Worm (Caenorhabditis elegans) whole organism, late embryonic: Measurements from ENCODE around the gene ubc-24.

Experiments
- C08G9.2 ChIP-seq: sonication (generic microtip); optimal IDR thresholded peaks from 2 replicates; lab custom pipeline; 2016; ENCODE audit warnings: mild to moderate bottlenecking, missing genetic modification characterization, moderate library complexity, missing compliant biosample characterization
- K09A11.1 ChIP-seq: sonication (generic microtip); optimal IDR thresholded peaks from 2 replicates; lab custom pipeline; 2017; ENCODE audit warnings: antibody characterized with exemption, mild to moderate bottlenecking, missing genetic modification characterization, missing compliant biosample characterization; ENCODE audit not compliant: insufficient read depth
- T23F11.4 ChIP-seq: fragments of 200-800 bp; sonication (Bioruptor generic); optimal IDR thresholded peaks from 2 replicates; lab custom pipeline; 2018; ENCODE audit warnings: mild to moderate bottlenecking, missing genetic modification characterization, missing compliant biosample characterization
- Y22D7AL.16 ChIP-seq: sonication (generic microtip); optimal IDR thresholded peaks from 2 replicates; lab custom pipeline; 2016; ENCODE audit warnings: missing genetic modification characterization, missing compliant biosample characterization
- ama-1 ChIP-seq: fragments of 150-350 bp; optimal IDR thresholded peaks from 2 replicates; lab custom pipeline; 2014
- ceh-18 ChIP-seq: sonication (generic microtip); optimal IDR thresholded peaks from 2 replicates; lab custom pipeline; 2016; ENCODE audit warnings: missing genetic modification characterization, missing compliant biosample characterization
- ceh-2 ChIP-seq: sonication (generic microtip); optimal IDR thresholded peaks from 2 replicates; lab custom pipeline; 2016; ENCODE audit warnings: missing genotype, missing genetic modification characterization, missing compliant biosample characterization
- ceh-24 ChIP-seq: sonication (generic microtip); optimal IDR thresholded peaks from 2 replicates; lab custom pipeline; 2016; ENCODE audit warnings: mild to moderate bottlenecking, missing genetic modification characterization, missing compliant biosample characterization
- ceh-30 ChIP-seq: fragments of 150-350 bp; optimal IDR thresholded peaks from 2 replicates; lab custom pipeline; 2014; ENCODE audit warnings: missing biosample characterization, missing genetic modification characterization
- ceh-31 ChIP-seq: sonication (generic microtip); optimal IDR thresholded peaks from 2 replicates; lab custom pipeline; 2016; ENCODE audit warnings: missing genetic modification characterization, missing compliant biosample characterization
- che-1 ChIP-seq: sonication (generic microtip); optimal IDR thresholded peaks from 2 replicates; lab custom pipeline; 2016; ENCODE audit warnings: mild to moderate bottlenecking, missing genetic modification characterization, missing compliant biosample characterization
- dmd-4 ChIP-seq: sonication (generic microtip); optimal IDR thresholded peaks from 2 replicates; lab custom pipeline; 2016; ENCODE audit warnings: borderline replicate concordance, missing genetic modification characterization, missing compliant biosample characterization
- eyg-1 ChIP-seq: sonication (generic microtip); optimal IDR thresholded peaks from 2 replicates; lab custom pipeline; 2016; ENCODE audit warnings: missing genotype, missing genetic modification characterization, missing compliant biosample characterization
- fax-1 ChIP-seq: sonication (generic microtip); optimal IDR thresholded peaks from 2 replicates; lab custom pipeline; 2016; ENCODE audit warnings: missing genotype, missing genetic modification characterization, missing compliant biosample characterization
- fkh-6 ChIP-seq: sonication (generic microtip); optimal IDR thresholded peaks from 2 replicates; lab custom pipeline; 2016; ENCODE audit warnings: missing genetic modification characterization, missing compliant biosample characterization
- gmeb-2 ChIP-seq: sonication (generic microtip); optimal IDR thresholded peaks from 2 replicates; lab custom pipeline; 2016; ENCODE audit warnings: missing genetic modification characterization, inconsistent platforms, missing compliant biosample characterization
- hlh-13 ChIP-seq: fragments of 200-800 bp; sonication (Bioruptor generic); optimal IDR thresholded peaks from 2 replicates; lab custom pipeline; 2018; ENCODE audit warnings: mild to moderate bottlenecking, missing genetic modification characterization, missing compliant biosample characterization
- hlh-30 ChIP-seq: sonication (generic microtip); optimal IDR thresholded peaks from 2 replicates; lab custom pipeline; 2017; ENCODE audit warnings: antibody characterized with exemption, missing genetic modification characterization, missing compliant biosample characterization; ENCODE audit not compliant: insufficient read depth
- hlh-6 ChIP-seq: sonication (generic microtip); optimal IDR thresholded peaks from 2 replicates; lab custom pipeline; 2016; ENCODE audit warnings: missing genotype, missing genetic modification characterization, missing compliant biosample characterization
- lim-6 ChIP-seq: sonication (generic microtip); optimal IDR thresholded peaks from 2 replicates; lab custom pipeline; 2016; ENCODE audit warnings: missing genetic modification characterization, missing compliant biosample characterization
- lin-11 ChIP-seq: fragments of 200-800 bp; sonication (Bioruptor generic); optimal IDR thresholded peaks from 2 replicates; lab custom pipeline; 2018; ENCODE audit warnings: mild to moderate bottlenecking, missing genetic modification characterization, missing compliant biosample characterization
- madf-2 ChIP-seq: sonication (generic microtip); optimal IDR thresholded peaks from 2 replicates; lab custom pipeline; 2017; ENCODE audit warnings: missing genetic modification characterization, missing compliant biosample characterization
- nhr-11 ChIP-seq: fragments of 150-350 bp; optimal IDR thresholded peaks from 2 replicates; lab custom pipeline; 2014; ENCODE audit warnings: missing biosample characterization, missing genetic modification characterization
- nhr-232 ChIP-seq: sonication (generic microtip); optimal IDR thresholded peaks from 2 replicates; lab custom pipeline; 2016; ENCODE audit warnings: missing genetic modification characterization, missing compliant biosample characterization
- pag-3 ChIP-seq: sonication (generic microtip); optimal IDR thresholded peaks from 2 replicates; lab custom pipeline; 2016; ENCODE audit warnings: missing compliant biosample characterization, missing genetic modification characterization, borderline replicate concordance
- pat-9 ChIP-seq: fragments of 200-800 bp; sonication (Bioruptor generic); optimal IDR thresholded peaks from 2 replicates; lab custom pipeline; 2018; ENCODE audit warnings: mild to moderate bottlenecking, missing genetic modification characterization, moderate library complexity, missing compliant biosample characterization
- pha-4 ChIP-seq: fragments of 150-350 bp; optimal IDR thresholded peaks from 2 replicates; lab custom pipeline; 2018; ENCODE audit warnings: missing biosample characterization, missing genetic modification reagents, missing genetic modification characterization
- pqm-1 ChIP-seq: sonication (generic microtip); optimal IDR thresholded peaks from 2 replicates; lab custom pipeline; 2016; ENCODE audit warnings: missing genetic modification characterization, missing compliant biosample characterization
- ref-2 ChIP-seq: sonication (generic microtip); optimal IDR thresholded peaks from 2 replicates; lab custom pipeline; 2016; ENCODE audit warnings: missing genetic modification characterization, missing compliant biosample characterization
- rnt-1 ChIP-seq: sonication (generic microtip); optimal IDR thresholded peaks from 2 replicates; lab custom pipeline; 2016; ENCODE audit warnings: missing genetic modification characterization, missing compliant biosample characterization
- tbx-2 ChIP-seq: sonication (generic microtip); optimal IDR thresholded peaks from 2 replicates; lab custom pipeline; 2016; ENCODE audit warnings: missing genetic modification characterization, missing compliant biosample characterization
- ttx-3 ChIP-seq: sonication (generic microtip); optimal IDR thresholded peaks from 2 replicates; lab custom pipeline; 2016; ENCODE audit warnings: missing genetic modification reagents, missing genetic modification characterization, missing compliant biosample characterization
- unc-3 ChIP-seq, 2 experiments: fragments of 200-800 bp in 1 of 2; sonication (Bioruptor generic) in 1 of 2; sonication (generic microtip) in 1 of 2; conservative IDR thresholded peaks in 1 of 2; optimal IDR thresholded peaks in 1 of 2; 2 replicates each; pipeline versions ENCODE4 v1.3.6 to Lab custom; 2016 to 2022; ENCODE audit warnings: missing compliant biosample characterization in 2 of 2, missing genetic modification characterization in 2 of 2, missing genetic modification reagents in 1 of 2
- unc-42 ChIP-seq: sonication (generic microtip); optimal IDR thresholded peaks from 2 replicates; lab custom pipeline; 2016; ENCODE audit warnings: missing genotype, missing genetic modification characterization, missing compliant biosample characterization
- unc-55 ChIP-seq: sonication (generic microtip); optimal IDR thresholded peaks from 2 replicates; lab custom pipeline; 2017; ENCODE audit warnings: missing biosample characterization, missing genetic modification reagents, missing genetic modification characterization

Gene ubc-24

DNA sequence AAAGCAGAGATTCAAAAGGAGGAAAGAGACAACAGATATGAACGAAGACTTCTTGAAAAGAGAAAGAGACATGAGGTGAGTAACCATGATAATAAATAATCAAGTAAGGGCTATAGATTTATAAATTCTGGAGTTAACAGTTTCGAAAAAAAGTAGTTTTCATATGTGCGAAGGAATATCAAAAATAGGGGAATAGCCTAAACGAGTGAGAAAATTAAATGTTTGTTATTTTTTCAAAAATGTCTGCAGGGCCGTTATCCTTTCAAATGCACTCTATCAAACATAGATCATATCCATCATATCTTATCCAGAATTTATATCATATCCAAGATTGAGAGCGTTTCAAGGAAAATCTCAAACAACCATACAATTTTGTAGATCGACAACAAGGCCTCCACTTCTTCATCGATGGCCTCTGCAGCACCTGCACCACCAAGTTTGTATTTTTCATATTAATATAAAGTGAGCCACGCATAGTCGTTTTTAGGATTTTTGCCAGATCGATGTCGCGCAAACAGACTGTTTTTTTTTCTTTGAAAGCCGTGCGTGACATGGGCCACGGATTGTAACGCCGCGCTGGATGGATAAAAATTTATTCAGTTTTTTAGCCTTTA lies 15.5 kb downstream of the ubc-24 start:
- TF ChIP-seq ceh-31 (tag; lab: Kevin White, UChicago) (no peak), rnt-1 (tag; lab: Kevin White, UChicago) (no peak), ref-2 (tag; lab: Kevin White, UChicago) (no peak), ceh-30 (tag; lab: Kevin White, UChicago) (no peak), C08G9.2 (no peak), che-1 (tag; lab: Kevin White, UChicago) (no peak), fax-1 (no peak), lin-11 (tag; lab: Kevin White, UChicago) (no peak)

DNA sequence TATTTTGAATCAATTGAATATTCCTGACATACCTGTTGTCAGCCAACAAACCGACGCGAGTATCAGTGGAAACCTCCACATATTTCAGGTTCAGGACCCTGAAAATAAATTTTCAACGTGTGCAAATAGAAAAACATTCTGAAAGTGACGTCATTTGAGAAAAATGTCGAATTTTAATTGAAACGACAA lies 23.2 kb downstream of the ubc-24 start, which contains the start of gene F14E5.2:
Gene F14E5.2, minus strand, starts transcription at position 101 of the 189 bp plus-strand sequence.
- no peak for TF ChIP-seq hlh-30 (tag; lab: Kevin White, UChicago)
- TF ChIP-seq hlh-6 (tag; lab: Kevin White, UChicago), result no peak
- TF ChIP-seq ceh-2 (tag; lab: Kevin White, UChicago), result no peak
- no peak for TF ChIP-seq unc-3 (GFP tag; conservative IDR thresholded peaks at IDR 0.05; lab: Robert Waterston, UW)
- TF ChIP-seq unc-3 (tag; optimal IDR thresholded peaks at IDR 0.05; lab: Kevin White, UChicago), result no peak
- TF ChIP-seq, all 69 proteins: peak for 0

DNA sequence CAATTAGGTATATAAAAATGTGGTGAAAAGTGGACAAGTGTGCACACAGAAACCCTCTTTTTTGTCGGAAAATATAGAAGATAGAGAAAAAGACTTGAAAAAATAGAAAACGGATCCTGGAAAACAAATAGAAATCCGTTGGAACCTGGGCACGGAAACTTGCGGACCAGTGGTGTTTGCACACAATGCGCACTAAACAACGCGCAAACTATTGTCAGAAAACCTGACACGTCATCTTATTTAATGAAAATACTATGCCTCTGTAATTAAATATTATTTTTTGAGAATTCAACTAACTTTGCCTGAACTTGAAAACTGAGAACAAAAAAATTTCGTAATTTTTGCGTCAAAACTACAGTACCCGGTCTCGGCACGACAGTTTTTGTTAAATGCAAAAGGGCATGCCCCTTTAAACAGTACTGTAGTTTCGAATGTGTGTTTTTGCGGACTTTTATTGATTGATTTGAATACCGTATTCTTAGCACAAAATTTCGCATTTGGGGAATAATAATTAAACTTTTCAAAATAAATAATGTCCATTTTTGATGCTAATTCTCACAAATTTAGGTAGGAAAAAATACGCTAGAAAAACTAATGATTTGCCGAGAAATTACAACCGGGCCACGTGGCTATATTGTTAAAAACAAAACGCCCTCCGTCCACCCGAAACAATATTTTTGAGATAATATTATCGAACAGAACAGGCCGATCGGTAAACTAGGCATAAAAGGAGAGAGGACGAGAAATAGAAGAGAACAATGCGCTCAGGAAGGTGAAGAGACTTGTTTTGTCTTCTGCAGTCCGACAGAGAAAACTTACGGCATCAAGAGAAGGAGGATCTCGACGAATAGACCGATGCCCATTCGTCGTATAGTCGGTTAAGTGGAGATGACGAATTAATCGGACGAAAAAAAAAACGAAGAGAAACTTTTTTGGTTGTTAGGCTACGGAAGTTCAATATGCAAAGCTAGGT lies 23.8 kb downstream of the ubc-24 start:
- TF ChIP-seq pqm-1 (tag; lab: Kevin White, UChicago), result no peak
- no peak for TF ChIP-seq fkh-6 (tag; lab: Kevin White, UChicago)
- no peak for TF ChIP-seq T23F11.4
- TF ChIP-seq ama-1, result no peak

DNA sequence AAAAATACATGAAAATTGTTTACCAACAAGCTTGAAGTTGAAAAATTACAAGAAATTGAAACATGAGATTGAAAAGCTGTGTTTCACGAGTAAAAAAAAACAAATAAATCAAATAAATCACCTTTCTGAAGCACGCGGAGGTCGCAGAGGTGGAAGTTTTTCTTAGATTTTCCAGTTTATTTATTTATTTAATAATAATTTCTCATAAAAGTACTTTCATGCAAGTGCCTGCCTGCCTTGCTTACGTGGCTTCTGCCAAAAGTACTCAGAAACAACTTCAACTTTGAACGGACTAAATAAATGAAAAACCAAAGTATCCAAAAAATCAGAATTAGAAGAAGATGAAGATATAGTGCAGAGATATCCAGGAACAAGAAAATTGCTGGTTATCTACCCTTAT lies 26.6 kb downstream of the ubc-24 start, which contains the start of gene acp-2:
Gene acp-2, minus strand, starts transcription at position 101 of the 400 bp plus-strand sequence.
- no peak for TF ChIP-seq ttx-3 (tag; lab: Kevin White, UChicago)
- TF ChIP-seq K09A11.1 (tag; lab: Kevin White, UChicago), result no peak
- no peak for TF ChIP-seq nhr-11 (tag; lab: Kevin White, UChicago)
- no peak for TF ChIP-seq pag-3 (tag; lab: Kevin White, UChicago)

DNA sequence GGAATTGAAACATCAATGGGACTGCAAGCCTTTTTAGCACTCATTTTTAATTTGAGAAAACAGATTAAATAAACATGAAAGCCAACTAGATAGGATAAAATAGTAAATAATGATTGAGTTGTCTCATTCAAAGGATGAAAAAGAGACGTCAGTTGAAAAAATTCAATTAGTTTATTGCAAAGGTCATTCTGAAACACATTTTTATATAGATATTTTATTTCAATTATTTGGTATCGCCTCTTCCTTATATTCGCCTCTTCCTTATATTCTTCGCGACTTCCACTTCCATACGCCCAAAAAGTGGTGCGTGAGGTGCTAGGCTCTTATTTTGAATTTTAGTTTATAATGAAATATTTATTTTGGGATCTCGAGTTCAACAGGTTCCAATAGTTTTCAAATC lies 29.6 kb downstream of the ubc-24 start, which contains the start of gene acp-4:
Gene acp-4, minus strand, starts transcription at position 101 of the 400 bp plus-strand sequence.
- no peak for TF ChIP-seq lim-6
- TF ChIP-seq ceh-24 (tag; lab: Kevin White, UChicago), result no peak
- no peak for TF ChIP-seq madf-2 (tag; lab: Kevin White, UChicago)
- no peak for TF ChIP-seq fax-1
- TF ChIP-seq ceh-30 (tag; lab: Kevin White, UChicago), result no peak
- no peak for TF ChIP-seq gmeb-2 (tag; lab: Kevin White, UChicago)
- TF ChIP-seq eyg-1, result no peak
- TF ChIP-seq pat-9 (tag; lab: Kevin White, UChicago), result no peak
- no peak for TF ChIP-seq hlh-13

DNA sequence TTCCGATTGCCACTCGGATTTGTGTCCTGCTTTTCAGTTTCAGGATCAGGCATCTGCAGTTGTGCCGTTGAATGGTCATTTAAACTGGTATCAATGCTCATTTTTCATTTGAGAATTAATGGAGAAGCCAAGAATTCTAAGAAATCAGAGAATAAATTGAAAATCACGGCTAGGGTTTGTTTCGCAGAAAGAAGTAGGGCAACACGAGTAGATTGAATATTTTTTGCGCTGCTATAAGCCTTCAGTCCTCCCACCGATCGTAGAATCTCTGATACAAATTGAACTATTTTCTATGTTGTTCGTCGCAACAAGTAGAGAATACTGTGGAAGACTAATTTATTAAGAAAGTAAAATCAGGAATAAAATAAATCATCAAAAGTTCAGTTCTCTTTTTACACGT lies 31.6 kb downstream of the ubc-24 start, which contains the start of gene acp-3:
Gene acp-3, minus strand, starts transcription at position 101 of the 400 bp plus-strand sequence.
- TF ChIP-seq unc-42 (tag; lab: Kevin White, UChicago), result no peak
- no peak for TF ChIP-seq ceh-18 (tag; lab: Kevin White, UChicago)
- no peak for TF ChIP-seq eyg-1
- no peak for TF ChIP-seq nhr-232 (tag; lab: Kevin White, UChicago)
- no peak for TF ChIP-seq unc-55
- no peak for TF ChIP-seq Y22D7AL.16 (tag; lab: Kevin White, UChicago)
- no peak for TF ChIP-seq dmd-4 (tag; lab: Kevin White, UChicago)
- TF ChIP-seq pha-4 (tag; lab: Kevin White, UChicago), result no peak
- no peak for TF ChIP-seq tbx-2
